Worm (Caenorhabditis elegans): ENCODE measurements around the gene T12D8.5.

DNA sequence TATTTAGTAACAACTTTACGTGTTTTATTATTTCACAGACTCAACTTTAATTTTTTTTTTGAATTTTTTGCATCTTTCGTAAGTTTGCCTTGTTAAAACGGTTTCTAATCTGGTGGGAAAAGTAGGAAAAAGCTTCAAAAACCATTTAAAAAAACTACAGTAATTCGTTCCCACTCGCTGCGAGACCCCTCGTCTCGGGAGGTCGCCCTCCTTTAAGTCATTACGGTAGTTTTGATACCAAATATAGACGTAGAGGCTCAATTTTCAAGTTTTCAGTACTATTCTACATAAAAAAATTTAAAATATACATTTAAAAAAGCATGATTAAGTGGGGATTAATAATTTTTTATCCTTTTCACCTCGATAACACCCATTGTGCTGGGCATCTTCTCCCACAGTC is 14.3 kb upstream of the T12D8.5 start:
- TF ChIP-seq pes-1 (GFP tag; IDR thresholded peaks at IDR 0.05) (no peak), ceh-13 (GFP tag; optimal IDR thresholded peaks at IDR 0.05) (no peak), ama-1 (optimal IDR thresholded peaks at IDR 0.05) (no peak), flt-1 (GFP tag; IDR thresholded peaks at IDR 0.05) (no peak), ceh-36 (tag; optimal IDR thresholded peaks at IDR 0.05) (no peak), scrt-1 (GFP tag; IDR thresholded peaks at IDR 0.05) (no peak), tbx-11 (GFP tag; IDR thresholded peaks at IDR 0.05) (no peak), ets-7 (tag; optimal IDR thresholded peaks at IDR 0.05) (no peak), tra-4 (tag; optimal IDR thresholded peaks at IDR 0.05) (no peak), tbx-37 (GFP tag; conservative IDR thresholded peaks at IDR 0.05) (no peak), B0310.2 (tag; optimal IDR thresholded peaks at IDR 0.05) (no peak), F13C5.2 (tag; optimal IDR thresholded peaks at IDR 0.05) (no peak), hmbx-1 (tag; optimal IDR thresholded peaks at IDR 0.05) (no peak), hmg-4 (GFP tag; optimal IDR thresholded peaks at IDR 0.05) (no peak)

Data from whole organism, early embryonic.